Fruit fly (Drosophila melanogaster) whole organism, prepupa: ENCODE measurements around the gene Cyp318a1.
A peak's percentile ranks its signal among the peaks of the same experiment; 100 is the strongest.

ENCODE experiments used
- Blimp-1 ChIP-seq: fragments of 200-800 bp; sonication (Bioruptor generic); optimal IDR thresholded peaks from 3 replicates; lab custom pipeline; 2017; ENCODE audit warnings: missing biosample characterization, missing genetic modification characterization, mild to moderate bottlenecking, moderate library complexity, missing genetic modification reagents
- CG10631 ChIP-seq: fragments of 200-800 bp; sonication (Bioruptor generic); optimal IDR thresholded peaks from 2 replicates; lab custom pipeline; 2016; ENCODE audit warnings: missing biosample characterization, missing genetic modification characterization
- CG10669 ChIP-seq: fragments of 200-800 bp; sonication (Bioruptor generic); optimal IDR thresholded peaks from 3 replicates; lab custom pipeline; 2018; ENCODE audit warnings: missing biosample characterization, mild to moderate bottlenecking, missing genetic modification characterization, moderate library complexity
- CG11294 ChIP-seq: fragments of 200-800 bp; sonication (Bioruptor generic); IDR thresholded peaks from 2 replicates; pipeline ENCODE4 v1.3.6; 2022; ENCODE audit warnings: missing biosample characterization, missing genetic modification characterization
- CG11762 ChIP-seq: fragments of 200-800 bp; sonication (Bioruptor generic); optimal IDR thresholded peaks from 3 replicates; lab custom pipeline; 2016; ENCODE audit warnings: missing biosample characterization, missing genetic modification characterization; ENCODE audit not compliant: insufficient read depth
- CG11902 ChIP-seq: fragments of 200-800 bp; sonication (Bioruptor generic); optimal IDR thresholded peaks from 3 replicates; lab custom pipeline; 2016; ENCODE audit warnings: missing biosample characterization, missing genetic modification characterization
- CG15336 ChIP-seq: fragments of 200-800 bp; sonication (Bioruptor generic); IDR thresholded peaks from 2 replicates; pipeline ENCODE4 v1.3.6; 2022; ENCODE audit warnings: missing biosample characterization, missing genetic modification characterization
- CG1621 ChIP-seq: fragments of 200-800 bp; sonication (Bioruptor generic); optimal IDR thresholded peaks from 3 replicates; lab custom pipeline; 2018; ENCODE audit warnings: missing biosample characterization, mild to moderate bottlenecking, missing genetic modification characterization
- CG16779 ChIP-seq: fragments of 200-800 bp; sonication (Bioruptor generic); optimal IDR thresholded peaks from 3 replicates; lab custom pipeline; 2017; ENCODE audit warnings: missing biosample characterization, mild to moderate bottlenecking, missing genetic modification characterization
- CG3032 ChIP-seq: fragments of 200-800 bp; optimal IDR thresholded peaks from 2 replicates; lab custom pipeline; 2019; ENCODE audit warnings: missing biosample characterization, mild to moderate bottlenecking, missing genetic modification characterization, moderate library complexity
- CG31627 ChIP-seq: fragments of 200-800 bp; sonication (Bioruptor generic); optimal IDR thresholded peaks from 3 replicates; lab custom pipeline; 2016; ENCODE audit warnings: missing biosample characterization, missing genetic modification characterization
- CG32006 ChIP-seq: fragments of 200-800 bp; sonication (Bioruptor generic); optimal IDR thresholded peaks from 3 replicates; lab custom pipeline; 2017; ENCODE audit warnings: missing biosample characterization, mild to moderate bottlenecking, missing genetic modification characterization
- CG34406 ChIP-seq: fragments of 200-800 bp; sonication (Bioruptor generic); optimal IDR thresholded peaks from 3 replicates; lab custom pipeline; 2016; ENCODE audit warnings: missing biosample characterization, missing genetic modification characterization
- CG3919 ChIP-seq: fragments of 200-800 bp; sonication (Bioruptor generic); optimal IDR thresholded peaks from 3 replicates; lab custom pipeline; 2016; ENCODE audit warnings: missing biosample characterization, missing genetic modification characterization
- CG6163 ChIP-seq: fragments of 200-800 bp; sonication (Bioruptor generic); IDR thresholded peaks from 3 replicates; pipeline ENCODE4 v1.3.6; 2022; ENCODE audit warnings: missing biosample characterization, missing genetic modification characterization
- CG6276 ChIP-seq: fragments of 200-800 bp; sonication (Bioruptor generic); optimal IDR thresholded peaks from 2 replicates; lab custom pipeline; 2017; ENCODE audit warnings: missing biosample characterization, mild to moderate bottlenecking, missing genetic modification characterization
- CG6792 ChIP-seq: fragments of 200-800 bp; sonication (Bioruptor generic); optimal IDR thresholded peaks from 3 replicates; lab custom pipeline; 2016; ENCODE audit warnings: missing biosample characterization, missing genetic modification characterization
- CG6854 ChIP-seq: fragments of 200-800 bp; sonication (Bioruptor generic); optimal IDR thresholded peaks from 2 replicates; lab custom pipeline; 2017; ENCODE audit warnings: missing biosample characterization, mild to moderate bottlenecking, missing genetic modification characterization
- CG7368 ChIP-seq: fragments of 200-800 bp; sonication (Bioruptor generic); optimal IDR thresholded peaks from 3 replicates; lab custom pipeline; 2016; ENCODE audit warnings: missing biosample characterization, missing genetic modification characterization
- CG8119 ChIP-seq: fragments of 200-800 bp; sonication (Bioruptor generic); IDR thresholded peaks from 3 replicates; pipeline ENCODE4 v1.3.6; 2022; ENCODE audit warnings: missing biosample characterization, missing genetic modification characterization
- CG8319 ChIP-seq: fragments of 200-800 bp; sonication (Bioruptor generic); optimal IDR thresholded peaks from 3 replicates; lab custom pipeline; 2016; ENCODE audit warnings: missing biosample characterization, missing genetic modification characterization
- Eip93F ChIP-seq: fragments of 200-800 bp; sonication (Bioruptor generic); optimal IDR thresholded peaks from 2 replicates; lab custom pipeline; 2016; ENCODE audit warnings: missing biosample characterization, mild to moderate bottlenecking, missing genetic modification characterization
- Ets21C ChIP-seq: fragments of 200-800 bp; sonication (Bioruptor generic); optimal IDR thresholded peaks from 3 replicates; lab custom pipeline; 2016; ENCODE audit warnings: missing biosample characterization, missing genetic modification characterization
- Ets96B ChIP-seq: fragments of 200-800 bp; optimal IDR thresholded peaks from 2 replicates; lab custom pipeline; 2019; ENCODE audit warnings: missing biosample characterization, mild to moderate bottlenecking, missing genetic modification characterization, moderate library complexity
- Gug ChIP-seq: fragments of 200-800 bp; sonication (Bioruptor generic); IDR thresholded peaks from 2 replicates; pipeline ENCODE4 v1.3.6; 2022; ENCODE audit warnings: missing biosample characterization, missing genetic modification characterization
- Hr38 ChIP-seq: sonication (Bioruptor generic); optimal IDR thresholded peaks from 2 replicates; lab custom pipeline; 2016; ENCODE audit warnings: missing biosample characterization, missing genetic modification characterization
- Hr4 ChIP-seq: fragments of 200-800 bp; sonication (Bioruptor generic); optimal IDR thresholded peaks from 3 replicates; lab custom pipeline; 2016; ENCODE audit warnings: missing biosample characterization, missing genetic modification characterization
- Lpt ChIP-seq: fragments of 200-800 bp; sonication (Bioruptor generic); optimal IDR thresholded peaks from 3 replicates; lab custom pipeline; 2016; ENCODE audit warnings: missing biosample characterization, missing genetic modification characterization
- Met ChIP-seq: fragments of 200-800 bp; sonication (Bioruptor generic); optimal IDR thresholded peaks from 3 replicates; lab custom pipeline; 2016; ENCODE audit warnings: missing biosample characterization, missing genetic modification characterization
- OdsH ChIP-seq: fragments of 200-800 bp; sonication (Bioruptor generic); optimal IDR thresholded peaks from 3 replicates; lab custom pipeline; 2016; ENCODE audit warnings: missing biosample characterization, missing genetic modification characterization
- Smox ChIP-seq: fragments of 200-800 bp; sonication (Bioruptor generic); optimal IDR thresholded peaks from 3 replicates; lab custom pipeline; 2016; ENCODE audit warnings: missing biosample characterization, missing genetic modification characterization
- Sox102F ChIP-seq: fragments of 200-800 bp; sonication (Bioruptor generic); optimal IDR thresholded peaks from 2 replicates; lab custom pipeline; 2016; ENCODE audit warnings: missing biosample characterization, mild to moderate bottlenecking, missing genetic modification characterization
- Sox14 ChIP-seq: fragments of 200-800 bp; sonication (Bioruptor generic); optimal IDR thresholded peaks from 3 replicates; lab custom pipeline; 2016; ENCODE audit warnings: missing biosample characterization, missing genetic modification characterization
- Sox15 ChIP-seq: fragments of 200-800 bp; sonication (Bioruptor generic); optimal IDR thresholded peaks from 3 replicates; lab custom pipeline; 2016; ENCODE audit warnings: missing biosample characterization, missing genetic modification characterization
- achi ChIP-seq: fragments of 200-800 bp; sonication (Bioruptor generic); optimal IDR thresholded peaks from 3 replicates; lab custom pipeline; 2016; ENCODE audit warnings: missing biosample characterization, missing genetic modification characterization
- acj6 ChIP-seq: fragments of 200-800 bp; sonication (Bioruptor generic); optimal IDR thresholded peaks from 3 replicates; lab custom pipeline; 2016; ENCODE audit warnings: missing biosample characterization, missing genetic modification characterization
- cyc ChIP-seq: fragments of 200-800 bp; sonication (Bioruptor generic); optimal IDR thresholded peaks from 3 replicates; lab custom pipeline; 2016; ENCODE audit warnings: missing biosample characterization, missing genetic modification characterization
- dsx ChIP-seq: fragments of 200-800 bp; optimal IDR thresholded peaks from 3 replicates; lab custom pipeline; 2019; ENCODE audit warnings: missing biosample characterization, mild to moderate bottlenecking, missing genetic modification characterization, moderate library complexity; ENCODE audit not compliant: poor library complexity, severe bottlenecking
- fd59A ChIP-seq: fragments of 200-800 bp; sonication (Bioruptor generic); optimal IDR thresholded peaks from 2 replicates; lab custom pipeline; 2017; ENCODE audit warnings: missing biosample characterization, mild to moderate bottlenecking, missing genetic modification characterization, missing genetic modification reagents
- fd85E ChIP-seq: fragments of 200-800 bp; sonication (Bioruptor generic); optimal IDR thresholded peaks from 3 replicates; lab custom pipeline; 2016; ENCODE audit warnings: missing biosample characterization, missing genetic modification characterization
- fkh ChIP-seq: fragments of 200-800 bp; sonication (Bioruptor generic); optimal IDR thresholded peaks from 3 replicates; lab custom pipeline; 2017; ENCODE audit warnings: missing biosample characterization, mild to moderate bottlenecking, missing genetic modification characterization, moderate library complexity
- lz ChIP-seq: fragments of 200-800 bp; sonication (Bioruptor generic); optimal IDR thresholded peaks from 3 replicates; lab custom pipeline; 2016; ENCODE audit warnings: missing biosample characterization, missing genetic modification characterization
- net ChIP-seq: fragments of 200-800 bp; sonication (Bioruptor generic); optimal IDR thresholded peaks from 3 replicates; lab custom pipeline; 2016; ENCODE audit warnings: missing biosample characterization, missing genetic modification characterization
- salr ChIP-seq, 2 experiments: fragments of 200-800 bp; sonication (Bioruptor generic); optimal IDR thresholded peaks; 3 replicates each; lab custom pipeline; 2016 to 2018; ENCODE audit warnings: missing biosample characterization in 2 of 2, missing genetic modification characterization in 2 of 2, mild to moderate bottlenecking in 1 of 2
- spab ChIP-seq: fragments of 200-800 bp; sonication (Bioruptor generic); optimal IDR thresholded peaks from 2 replicates; lab custom pipeline; 2017; ENCODE audit warnings: missing biosample characterization, mild to moderate bottlenecking, missing genetic modification characterization, missing genetic modification reagents
- ss ChIP-seq, 2 experiments: fragments of 200-800 bp; sonication (Bioruptor generic); optimal IDR thresholded peaks; 2 replicates in 1 of 2; 3 replicates in 1 of 2; lab custom pipeline; 2017 to 2018; ENCODE audit warnings: mild to moderate bottlenecking in 2 of 2, missing biosample characterization in 2 of 2, missing genetic modification characterization in 2 of 2, moderate library complexity in 1 of 2
- svp ChIP-seq: fragments of 200-800 bp; sonication (Bioruptor generic); peaks from one replicate; lab custom pipeline; 2016; ENCODE audit warnings: missing biosample characterization, missing genetic modification characterization
- topi ChIP-seq: fragments of 200-800 bp; sonication (Bioruptor generic); optimal IDR thresholded peaks from 3 replicates; lab custom pipeline; 2016; ENCODE audit warnings: missing biosample characterization, missing genetic modification characterization
- vri ChIP-seq: fragments of 200-800 bp; sonication (Bioruptor generic); optimal IDR thresholded peaks from 3 replicates; lab custom pipeline; 2016; ENCODE audit warnings: missing biosample characterization, mild to moderate bottlenecking, missing genetic modification characterization

The Cyp318a1 gene

DNA sequence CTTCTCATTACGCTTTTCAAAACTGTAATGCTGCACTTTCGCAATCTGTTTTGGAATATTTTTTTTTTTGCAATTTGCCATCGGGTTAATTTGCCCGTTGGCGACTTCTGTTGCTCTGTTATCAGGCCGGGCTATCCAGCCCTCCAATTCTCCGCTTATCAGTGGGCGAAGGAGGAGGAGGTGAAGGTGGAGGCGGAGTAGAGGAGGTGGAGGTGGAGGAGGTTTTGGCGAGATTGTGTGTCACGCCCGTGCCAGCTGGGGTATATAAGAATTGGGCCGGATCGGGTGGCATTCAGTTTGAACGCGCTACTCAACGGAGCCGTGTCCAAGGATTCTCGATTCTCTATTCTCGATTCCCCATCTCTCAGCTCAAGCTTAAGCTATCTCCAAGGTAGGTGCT is 18.3 kb upstream of the Cyp318a1 start:
- TF ChIP-seq CG6163 (no peak), CG1621 (no peak), topi (no peak), svp (peak; percentile 98)

DNA sequence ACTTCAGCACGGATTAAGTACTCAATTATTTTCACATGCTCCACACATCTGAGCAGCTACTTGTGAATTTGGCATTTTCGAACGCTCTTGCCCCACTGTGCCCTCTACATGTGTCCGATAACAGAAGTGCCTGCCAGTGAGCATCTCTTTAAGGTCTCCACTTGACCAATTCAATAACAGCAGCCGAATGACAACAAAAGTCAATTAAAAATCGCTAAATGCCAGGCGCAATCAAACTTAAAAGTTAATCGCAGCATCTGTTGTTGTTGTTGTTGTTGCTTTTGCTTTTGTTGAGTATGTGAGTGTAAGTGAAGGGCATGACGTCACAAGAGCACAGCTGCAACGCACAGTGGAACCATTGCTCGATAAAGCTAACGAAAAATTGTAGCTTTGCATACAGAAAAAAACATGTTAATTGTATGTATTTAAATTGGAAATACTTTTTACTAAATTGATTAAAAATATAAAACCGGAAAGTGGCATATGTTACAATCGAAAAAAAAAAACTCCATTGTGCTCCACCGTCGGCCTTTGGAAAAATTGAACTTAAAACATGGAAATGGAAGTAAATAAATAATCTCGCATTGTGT is 17.5 kb upstream of the Cyp318a1 start:
- TF ChIP-seq CG8119 (GFP tag; lab: Robert Waterston, UW) (peak; percentile 44; the same call in 1 of the 3 replicates), CG6854 (GFP tag; lab: Kevin White, UChicago) (peak; percentile 13), spab (GFP tag; lab: Kevin White, UChicago) (peak; percentile 37), CG34406 (GFP tag; lab: Kevin White, UChicago) (peak; percentile 52), dsx (peak; percentile 33), CG11294 (GFP tag; lab: Robert Waterston, UW) (peak; percentile 37), Ets96B (peak; percentile 50), Hr38 (no peak), fd85E (GFP tag; lab: Kevin White, UChicago) (no peak), OdsH (GFP tag; lab: Kevin White, UChicago) (peak; percentile 61), CG7368 (GFP tag; lab: Kevin White, UChicago) (peak; percentile 34), cyc (GFP tag; lab: Kevin White, UChicago) (peak; percentile 69), Met (GFP tag; lab: Kevin White, UChicago) (peak; percentile 78), CG10631 (GFP tag; lab: Kevin White, UChicago) (peak; percentile 56), salr (GFP tag; optimal IDR thresholded peaks at IDR 0.05; lab: Kevin White, UChicago) (peak; percentile 6 to 51), CG32006 (GFP tag; lab: Kevin White, UChicago) (peak; percentile 56), CG1621 (no peak), fd59A (GFP tag; lab: Kevin White, UChicago) (peak; percentile 15), topi (peak; percentile 78), Gug (0 out of 2 replicates have a peak, but pooled peaks have one; percentile 14), Hr4 (GFP tag; lab: Kevin White, UChicago) (no peak), Sox102F (GFP tag; lab: Kevin White, UChicago) (peak; percentile 76), Blimp-1 (peak; percentile 45), CG16779 (tag; lab: Kevin White, UChicago) (no peak), Sox14 (GFP tag; lab: Kevin White, UChicago) (peak; percentile 68), Smox (peak; percentile 80), Eip93F (GFP tag; lab: Kevin White, UChicago) (no peak), acj6 (GFP tag; lab: Kevin White, UChicago) (peak; percentile 46), CG3032 (tag; lab: Kevin White, UChicago) (peak; percentile 23), CG15336 (GFP tag; lab: Robert Waterston, UW) (peak; percentile 33; the same call in 1 of the 2 replicates), lz (GFP tag; lab: Kevin White, UChicago) (peak; percentile 75), svp (peak; percentile 91), Lpt (GFP tag; lab: Kevin White, UChicago) (no peak), CG6276 (GFP tag; lab: Kevin White, UChicago) (no peak), CG11762 (GFP tag; lab: Kevin White, UChicago) (peak; percentile 1), CG11902 (GFP tag; lab: Kevin White, UChicago) (peak; percentile 19), net (GFP tag; lab: Kevin White, UChicago) (peak; percentile 67), CG6792 (GFP tag; lab: Kevin White, UChicago) (peak; percentile 64), CG6163 (peak; percentile 78), Ets21C (GFP tag; lab: Kevin White, UChicago) (peak; percentile 45), CG10669 (GFP tag; lab: Kevin White, UChicago) (peak; percentile 61), achi (GFP tag; lab: Kevin White, UChicago) (peak; percentile 50), fkh (GFP tag; lab: Kevin White, UChicago) (no peak), ss (GFP tag; optimal IDR thresholded peaks at IDR 0.05; lab: Kevin White, UChicago) (peak in 1 of 2 experiments; percentile 73), CG3919 (peak; percentile 73), Sox15 (GFP tag; lab: Kevin White, UChicago) (no peak), CG31627 (GFP tag; lab: Kevin White, UChicago) (peak; percentile 56), CG8319 (GFP tag; lab: Kevin White, UChicago) (peak; percentile 84), vri (GFP tag; lab: Kevin White, UChicago) (peak; percentile 45)
